Worm (Caenorhabditis elegans): ENCODE data around the gene C10E2.5.
A peak's percentile ranks its signal among the peaks of the same experiment; 100 is the strongest.

DNA sequence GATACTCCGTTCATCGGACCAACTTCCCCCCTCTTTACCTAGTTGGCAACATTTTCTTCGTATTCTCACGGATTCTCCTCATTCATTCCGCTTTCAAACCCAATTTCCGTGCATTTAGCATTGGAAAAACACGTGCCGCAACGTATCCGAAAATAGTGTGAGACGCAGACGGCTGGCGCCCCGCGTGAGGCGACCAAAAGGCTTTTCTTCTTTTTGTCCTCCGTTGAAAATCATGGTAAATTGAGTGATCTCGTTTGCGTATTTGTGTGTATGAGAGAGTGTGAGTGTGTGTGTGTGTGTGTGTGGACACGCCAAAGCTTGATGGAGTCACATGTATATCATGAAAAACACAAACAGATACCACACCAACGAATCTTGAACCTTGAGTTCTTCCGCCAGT lies 42.5 kb upstream of the C10E2.5 start:
- no peak for TF ChIP-seq ztf-11 (tag; optimal IDR thresholded peaks at IDR 0.05)
- TF ChIP-seq mab-5 (tag; optimal IDR thresholded peaks at IDR 0.05), result no peak
- no peak for TF ChIP-seq elt-1 (tag; optimal IDR thresholded peaks at IDR 0.05; ENCODE audit: borderline replicate concordance, insufficient read depth)
- peak; percentile 61 for TF ChIP-seq ham-2 (GFP tag; optimal IDR thresholded peaks at IDR 0.05)
- TF ChIP-seq unc-39 (tag; optimal IDR thresholded peaks at IDR 0.05), result no peak
- no peak for TF ChIP-seq nhr-76 (tag; optimal IDR thresholded peaks at IDR 0.05)
- TF ChIP-seq lsy-2 (tag; optimal IDR thresholded peaks at IDR 0.05), result no peak
- peak; percentile 75 for TF ChIP-seq ces-1 (GFP tag; optimal IDR thresholded peaks at IDR 0.05)
- TF ChIP-seq snpc-4 (tag; optimal IDR thresholded peaks at IDR 0.05), result no peak
- TF ChIP-seq sptf-1 (tag; optimal IDR thresholded peaks at IDR 0.05), result no peak
- no peak for TF ChIP-seq lin-32 (GFP tag; optimal IDR thresholded peaks at IDR 0.05)
- TF ChIP-seq flh-1 (GFP tag; optimal IDR thresholded peaks at IDR 0.05), result no peak
